Worm (Caenorhabditis elegans): ENCODE results near the gene srg-7.

The srg-7 gene

ce11 chrIII:6261985-6262384 is 6.0 kb downstream of the srg-7 start, which contains the start of gene srg-4:
Gene srg-4 (minus strand): TSS chrIII:6262085.
- TF ChIP-seq drap-1 (GFP tag; optimal IDR thresholded peaks at IDR 0.05) (no peak), lin-32 (GFP tag; optimal IDR thresholded peaks at IDR 0.05) (no peak), tbx-8 (GFP tag; optimal IDR thresholded peaks at IDR 0.05) (no peak), nhr-12 (tag; optimal IDR thresholded peaks at IDR 0.05) (no peak), mab-5 (tag; optimal IDR thresholded peaks at IDR 0.05) (no peak), snpc-4 (tag; optimal IDR thresholded peaks at IDR 0.05) (no peak)

ce11 chrIII:6260115-6260514 is 7.8 kb downstream of the srg-7 start, which contains the start of gene srg-2:
Gene srg-2 (minus strand): TSS chrIII:6260215.
- TF ChIP-seq ceh-39 (tag; optimal IDR thresholded peaks at IDR 0.05): no peak
- no peak for TF ChIP-seq ham-2 (GFP tag; optimal IDR thresholded peaks at IDR 0.05)
- no peak for TF ChIP-seq hlh-1 (tag; optimal IDR thresholded peaks at IDR 0.05)
- no peak for TF ChIP-seq sptf-1 (tag; optimal IDR thresholded peaks at IDR 0.05)
- TF ChIP-seq pha-4 (tag; optimal IDR thresholded peaks at IDR 0.05): no peak
- TF ChIP-seq nhr-12 (tag; optimal IDR thresholded peaks at IDR 0.05): no peak
- TF ChIP-seq sem-2 (GFP tag; optimal IDR thresholded peaks at IDR 0.05): no peak
- no peak for TF ChIP-seq mab-5 (tag; optimal IDR thresholded peaks at IDR 0.05)
- TF ChIP-seq snpc-4 (tag; optimal IDR thresholded peaks at IDR 0.05): no peak
- no peak for TF ChIP-seq tbx-8 (GFP tag; optimal IDR thresholded peaks at IDR 0.05)
- no peak for TF ChIP-seq M03D4.4 (tag; optimal IDR thresholded peaks at IDR 0.05)
- TF ChIP-seq nhr-76 (tag; optimal IDR thresholded peaks at IDR 0.05): no peak
- no peak for TF ChIP-seq flh-1 (GFP tag; optimal IDR thresholded peaks at IDR 0.05)
- no peak for TF ChIP-seq blmp-1 (tag; optimal IDR thresholded peaks at IDR 0.05)
- no peak for TF ChIP-seq mls-2 (tag; optimal IDR thresholded peaks at IDR 0.05)
- no peak for TF ChIP-seq cnd-1 (tag; optimal IDR thresholded peaks at IDR 0.05)
- TF ChIP-seq unc-62 (GFP tag; optimal IDR thresholded peaks at IDR 0.05): no peak
- TF ChIP-seq mep-1 (tag; optimal IDR thresholded peaks at IDR 0.05): no peak
- no peak for TF ChIP-seq ces-1 (GFP tag; optimal IDR thresholded peaks at IDR 0.05)
- no peak for TF ChIP-seq ztf-11 (tag; optimal IDR thresholded peaks at IDR 0.05)

ce11 chrIII:6258262-6258661 is 9.7 kb downstream of the srg-7 start, which contains the start of gene srg-1:
Gene srg-1 (minus strand): TSS chrIII:6258362.
- no peak for TF ChIP-seq elt-3 (tag; optimal IDR thresholded peaks at IDR 0.05)
- TF ChIP-seq lsy-2 (tag; optimal IDR thresholded peaks at IDR 0.05): no peak
- TF ChIP-seq hlh-1 (tag; optimal IDR thresholded peaks at IDR 0.05): no peak
- TF ChIP-seq snpc-4 (tag; optimal IDR thresholded peaks at IDR 0.05): no peak
- no peak for TF ChIP-seq elt-1 (tag; optimal IDR thresholded peaks at IDR 0.05; ENCODE audit: borderline replicate concordance, insufficient read depth)
- no peak for TF ChIP-seq sem-2 (GFP tag; optimal IDR thresholded peaks at IDR 0.05)
- TF ChIP-seq unc-120 (tag; optimal IDR thresholded peaks at IDR 0.05; ENCODE audit: poor library complexity, severe bottlenecking): no peak
- no peak for TF ChIP-seq mep-1 (tag; optimal IDR thresholded peaks at IDR 0.05)

ce11 chrIII:6256675-6257074 is 11.3 kb downstream of the srg-7 start, which contains the start of gene srg-9:
Gene srg-9 (minus strand): TSS chrIII:6256775.
- TF ChIP-seq mab-5 (tag; optimal IDR thresholded peaks at IDR 0.05) (no peak), pha-4 (tag; optimal IDR thresholded peaks at IDR 0.05) (no peak), sem-2 (GFP tag; optimal IDR thresholded peaks at IDR 0.05) (no peak), unc-39 (tag; optimal IDR thresholded peaks at IDR 0.05) (no peak), blmp-1 (tag; optimal IDR thresholded peaks at IDR 0.05) (no peak), mep-1 (tag; optimal IDR thresholded peaks at IDR 0.05) (no peak), unc-120 (tag; optimal IDR thresholded peaks at IDR 0.05; ENCODE audit: poor library complexity, severe bottlenecking) (no peak), bed-3 (GFP tag; optimal IDR thresholded peaks at IDR 0.05) (no peak), zip-8 (tag; optimal IDR thresholded peaks at IDR 0.05) (no peak), lin-13 (tag; optimal IDR thresholded peaks at IDR 0.05) (no peak)

- no peak for TF ChIP-seq nhr-12 (tag; optimal IDR thresholded peaks at IDR 0.05)
- no peak for TF ChIP-seq mep-1 (tag; optimal IDR thresholded peaks at IDR 0.05)
- no peak for TF ChIP-seq nhr-28 (tag; optimal IDR thresholded peaks at IDR 0.05)
- no peak for TF ChIP-seq nhr-76 (tag; optimal IDR thresholded peaks at IDR 0.05)
- TF ChIP-seq ces-1 (GFP tag; optimal IDR thresholded peaks at IDR 0.05): no peak
- TF ChIP-seq ceh-43 (GFP tag; optimal IDR thresholded peaks at IDR 0.05): no peak
- no peak for TF ChIP-seq lin-13 (tag; optimal IDR thresholded peaks at IDR 0.05)
- no peak for TF ChIP-seq elt-3 (tag; optimal IDR thresholded peaks at IDR 0.05)
- no peak for TF ChIP-seq blmp-1 (tag; optimal IDR thresholded peaks at IDR 0.05)
- no peak for TF ChIP-seq tbx-8 (GFP tag; optimal IDR thresholded peaks at IDR 0.05)
- TF ChIP-seq zip-8 (tag; optimal IDR thresholded peaks at IDR 0.05): no peak
- TF ChIP-seq unc-62 (GFP tag; optimal IDR thresholded peaks at IDR 0.05): no peak
- no peak for TF ChIP-seq unc-120 (tag; optimal IDR thresholded peaks at IDR 0.05; ENCODE audit: poor library complexity, severe bottlenecking)
- TF ChIP-seq unc-39 (tag; optimal IDR thresholded peaks at IDR 0.05): no peak
- TF ChIP-seq mls-2 (tag; optimal IDR thresholded peaks at IDR 0.05): no peak
- TF ChIP-seq lin-32 (GFP tag; optimal IDR thresholded peaks at IDR 0.05): no peak
- no peak for TF ChIP-seq bed-3 (GFP tag; optimal IDR thresholded peaks at IDR 0.05)
- TF ChIP-seq mab-5 (tag; optimal IDR thresholded peaks at IDR 0.05): no peak
Observed at ce11 chrIII:6254737-6255136, 13.2 kb downstream of the srg-7 start, which contains the start of gene srg-8. Gene srg-8 (minus strand): TSS chrIII:6254837.

All from whole organism, mixed stage, embryonic.